Worm (Caenorhabditis elegans) whole organism, L3 larva: ENCODE measurements around the gene srh-75.

Experiments used
- R02D3.7 ChIP-seq: fragments of 150-350 bp; optimal IDR thresholded peaks from 2 replicates; lab custom pipeline; 2014; ENCODE audit warnings: missing biosample characterization, missing genetic modification characterization
- ceh-82 ChIP-seq: fragments of 150-350 bp; optimal IDR thresholded peaks from 2 replicates; lab custom pipeline; 2014; ENCODE audit warnings: missing biosample characterization, missing genetic modification characterization
- egl-27 ChIP-seq: sonication (generic microtip); optimal IDR thresholded peaks from 4 replicates; lab custom pipeline; 2017; ENCODE audit warnings: missing biosample characterization, missing genetic modification reagents, missing genetic modification characterization
- elt-1 ChIP-seq: fragments of 150-350 bp; optimal IDR thresholded peaks from 2 replicates; lab custom pipeline; 2014; ENCODE audit warnings: missing biosample characterization, missing genetic modification characterization
- fkh-2 ChIP-seq: fragments of 150-350 bp; optimal IDR thresholded peaks from 2 replicates; lab custom pipeline; 2014; ENCODE audit warnings: missing biosample characterization, missing genetic modification reagents, missing genetic modification characterization
- fos-1 ChIP-seq: fragments of 150-350 bp; optimal IDR thresholded peaks from 2 replicates; lab custom pipeline; 2014; ENCODE audit warnings: missing biosample characterization, missing genetic modification characterization
- jun-1 ChIP-seq: fragments of 150-350 bp; optimal IDR thresholded peaks from 2 replicates; lab custom pipeline; 2014; ENCODE audit warnings: missing biosample characterization, missing genetic modification reagents, missing genetic modification characterization
- nhr-237 ChIP-seq: fragments of 150-350 bp; optimal IDR thresholded peaks from 2 replicates; lab custom pipeline; 2014; ENCODE audit warnings: missing biosample characterization, missing genetic modification characterization
- skn-1 ChIP-seq: fragments of 150-350 bp; optimal IDR thresholded peaks from 2 replicates; lab custom pipeline; 2014; ENCODE audit warnings: missing biosample characterization, missing genetic modification characterization

DNA sequence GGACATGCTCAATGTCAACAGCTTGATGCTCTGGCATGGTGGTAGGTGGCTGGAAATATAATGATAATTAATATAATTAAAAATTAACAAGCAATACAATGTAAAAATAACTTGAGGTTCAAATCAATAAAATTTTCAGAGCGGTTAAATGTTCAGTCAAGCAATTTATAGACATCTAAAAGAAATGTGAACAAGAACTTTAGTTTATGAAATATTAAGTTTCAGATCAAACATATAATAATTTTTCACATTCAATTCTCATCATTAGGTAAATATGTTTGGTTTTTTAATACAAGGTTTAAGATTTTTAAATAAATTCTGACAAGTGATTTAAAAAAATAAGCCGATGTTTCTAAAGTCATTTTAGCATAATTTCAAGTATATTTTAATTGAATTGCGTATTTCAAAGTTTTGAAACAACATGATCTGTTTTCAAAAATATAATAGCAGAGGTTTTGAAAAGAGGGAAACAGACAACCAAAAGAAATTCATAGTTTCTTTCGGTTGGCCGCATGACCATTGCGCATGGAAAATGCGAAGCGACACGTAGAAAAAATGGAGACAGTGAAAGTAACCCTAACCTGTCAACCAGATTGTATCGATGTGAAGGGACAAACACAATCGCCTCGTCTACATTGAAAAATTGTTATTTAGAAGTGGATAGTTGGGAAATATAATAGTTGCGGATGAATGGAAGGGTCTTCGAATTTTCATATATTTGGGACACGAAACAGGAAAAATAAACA is 3.5 kb upstream of the srh-75 start, which contains the start of gene T04C12.11:
- TF ChIP-seq skn-1 (no peak), fos-1 (tag; lab: Kevin White, UChicago) (no peak), R02D3.7 (tag; lab: Kevin White, UChicago) (no peak), nhr-237 (no peak), fkh-2 (no peak), jun-1 (tag; lab: Kevin White, UChicago) (no peak), elt-1 (tag; lab: Kevin White, UChicago) (no peak), ceh-82 (no peak), egl-27 (no peak)
